Fruit fly (Drosophila melanogaster) whole organism, prepupa: ENCODE measurements around the gene CG12446.
A peak's percentile ranks its signal among the peaks of the same experiment; 100 is the strongest.

Experiments
- CG10669 ChIP-seq: fragments of 200-800 bp; sonication (Bioruptor generic); optimal IDR thresholded peaks from 3 replicates; lab custom pipeline; 2018; ENCODE audit warnings: missing biosample characterization, mild to moderate bottlenecking, missing genetic modification characterization, moderate library complexity
- CG11762 ChIP-seq: fragments of 200-800 bp; sonication (Bioruptor generic); optimal IDR thresholded peaks from 3 replicates; lab custom pipeline; 2016; ENCODE audit warnings: missing biosample characterization, missing genetic modification characterization; ENCODE audit not compliant: insufficient read depth
- CG15336 ChIP-seq: fragments of 200-800 bp; sonication (Bioruptor generic); IDR thresholded peaks from 2 replicates; pipeline ENCODE4 v1.3.6; 2022; ENCODE audit warnings: missing biosample characterization, missing genetic modification characterization
- CG1621 ChIP-seq: fragments of 200-800 bp; sonication (Bioruptor generic); optimal IDR thresholded peaks from 3 replicates; lab custom pipeline; 2018; ENCODE audit warnings: missing biosample characterization, mild to moderate bottlenecking, missing genetic modification characterization
- CG3032 ChIP-seq: fragments of 200-800 bp; optimal IDR thresholded peaks from 2 replicates; lab custom pipeline; 2019; ENCODE audit warnings: missing biosample characterization, mild to moderate bottlenecking, missing genetic modification characterization, moderate library complexity
- CG31627 ChIP-seq: fragments of 200-800 bp; sonication (Bioruptor generic); optimal IDR thresholded peaks from 3 replicates; lab custom pipeline; 2016; ENCODE audit warnings: missing biosample characterization, missing genetic modification characterization
- CG32006 ChIP-seq: fragments of 200-800 bp; sonication (Bioruptor generic); optimal IDR thresholded peaks from 3 replicates; lab custom pipeline; 2017; ENCODE audit warnings: missing biosample characterization, mild to moderate bottlenecking, missing genetic modification characterization
- CG4318 ChIP-seq: fragments of 200-800 bp; sonication (Bioruptor generic); optimal IDR thresholded peaks from 3 replicates; lab custom pipeline; 2017; ENCODE audit warnings: missing biosample characterization, mild to moderate bottlenecking, missing genetic modification characterization
- CG6163 ChIP-seq: fragments of 200-800 bp; sonication (Bioruptor generic); IDR thresholded peaks from 3 replicates; pipeline ENCODE4 v1.3.6; 2022; ENCODE audit warnings: missing biosample characterization, missing genetic modification characterization
- CG6792 ChIP-seq: fragments of 200-800 bp; sonication (Bioruptor generic); optimal IDR thresholded peaks from 3 replicates; lab custom pipeline; 2016; ENCODE audit warnings: missing biosample characterization, missing genetic modification characterization
- CG6854 ChIP-seq: fragments of 200-800 bp; sonication (Bioruptor generic); optimal IDR thresholded peaks from 2 replicates; lab custom pipeline; 2017; ENCODE audit warnings: missing biosample characterization, mild to moderate bottlenecking, missing genetic modification characterization
- CG7368 ChIP-seq: fragments of 200-800 bp; sonication (Bioruptor generic); optimal IDR thresholded peaks from 3 replicates; lab custom pipeline; 2016; ENCODE audit warnings: missing biosample characterization, missing genetic modification characterization
- CG8119 ChIP-seq: fragments of 200-800 bp; sonication (Bioruptor generic); IDR thresholded peaks from 3 replicates; pipeline ENCODE4 v1.3.6; 2022; ENCODE audit warnings: missing biosample characterization, missing genetic modification characterization
- Eip75B ChIP-seq: fragments of 200-800 bp; sonication (Bioruptor generic); optimal IDR thresholded peaks from 3 replicates; lab custom pipeline; 2016; ENCODE audit warnings: missing biosample characterization, missing genetic modification characterization
- Eip93F ChIP-seq: fragments of 200-800 bp; sonication (Bioruptor generic); optimal IDR thresholded peaks from 2 replicates; lab custom pipeline; 2016; ENCODE audit warnings: missing biosample characterization, mild to moderate bottlenecking, missing genetic modification characterization
- Ets96B ChIP-seq: fragments of 200-800 bp; optimal IDR thresholded peaks from 2 replicates; lab custom pipeline; 2019; ENCODE audit warnings: missing biosample characterization, mild to moderate bottlenecking, missing genetic modification characterization, moderate library complexity
- Gug ChIP-seq: fragments of 200-800 bp; sonication (Bioruptor generic); IDR thresholded peaks from 2 replicates; pipeline ENCODE4 v1.3.6; 2022; ENCODE audit warnings: missing biosample characterization, missing genetic modification characterization
- Hr38 ChIP-seq: sonication (Bioruptor generic); optimal IDR thresholded peaks from 2 replicates; lab custom pipeline; 2016; ENCODE audit warnings: missing biosample characterization, missing genetic modification characterization
- Lpt ChIP-seq: fragments of 200-800 bp; sonication (Bioruptor generic); optimal IDR thresholded peaks from 3 replicates; lab custom pipeline; 2016; ENCODE audit warnings: missing biosample characterization, missing genetic modification characterization
- Met ChIP-seq: fragments of 200-800 bp; sonication (Bioruptor generic); optimal IDR thresholded peaks from 3 replicates; lab custom pipeline; 2016; ENCODE audit warnings: missing biosample characterization, missing genetic modification characterization
- OdsH ChIP-seq: fragments of 200-800 bp; sonication (Bioruptor generic); optimal IDR thresholded peaks from 3 replicates; lab custom pipeline; 2016; ENCODE audit warnings: missing biosample characterization, missing genetic modification characterization
- Sox102F ChIP-seq: fragments of 200-800 bp; sonication (Bioruptor generic); optimal IDR thresholded peaks from 2 replicates; lab custom pipeline; 2016; ENCODE audit warnings: missing biosample characterization, mild to moderate bottlenecking, missing genetic modification characterization
- Sox15 ChIP-seq: fragments of 200-800 bp; sonication (Bioruptor generic); optimal IDR thresholded peaks from 3 replicates; lab custom pipeline; 2016; ENCODE audit warnings: missing biosample characterization, missing genetic modification characterization
- achi ChIP-seq: fragments of 200-800 bp; sonication (Bioruptor generic); optimal IDR thresholded peaks from 3 replicates; lab custom pipeline; 2016; ENCODE audit warnings: missing biosample characterization, missing genetic modification characterization
- acj6 ChIP-seq: fragments of 200-800 bp; sonication (Bioruptor generic); optimal IDR thresholded peaks from 3 replicates; lab custom pipeline; 2016; ENCODE audit warnings: missing biosample characterization, missing genetic modification characterization
- cyc ChIP-seq: fragments of 200-800 bp; sonication (Bioruptor generic); optimal IDR thresholded peaks from 3 replicates; lab custom pipeline; 2016; ENCODE audit warnings: missing biosample characterization, missing genetic modification characterization
- dac ChIP-seq: fragments of 200-800 bp; sonication (Bioruptor generic); optimal IDR thresholded peaks from 2 replicates; lab custom pipeline; 2017; ENCODE audit warnings: missing biosample characterization, mild to moderate bottlenecking, missing genetic modification characterization
- dsx ChIP-seq: fragments of 200-800 bp; optimal IDR thresholded peaks from 3 replicates; lab custom pipeline; 2019; ENCODE audit warnings: missing biosample characterization, mild to moderate bottlenecking, missing genetic modification characterization, moderate library complexity; ENCODE audit not compliant: poor library complexity, severe bottlenecking
- fd59A ChIP-seq: fragments of 200-800 bp; sonication (Bioruptor generic); optimal IDR thresholded peaks from 2 replicates; lab custom pipeline; 2017; ENCODE audit warnings: missing biosample characterization, mild to moderate bottlenecking, missing genetic modification characterization, missing genetic modification reagents
- fkh ChIP-seq: fragments of 200-800 bp; sonication (Bioruptor generic); optimal IDR thresholded peaks from 3 replicates; lab custom pipeline; 2017; ENCODE audit warnings: missing biosample characterization, mild to moderate bottlenecking, missing genetic modification characterization, moderate library complexity
- pdm3 ChIP-seq: fragments of 200-800 bp; sonication (Bioruptor generic); optimal IDR thresholded peaks from 3 replicates; lab custom pipeline; 2016; ENCODE audit warnings: missing biosample characterization, missing genetic modification characterization
- spab ChIP-seq: fragments of 200-800 bp; sonication (Bioruptor generic); optimal IDR thresholded peaks from 2 replicates; lab custom pipeline; 2017; ENCODE audit warnings: missing biosample characterization, mild to moderate bottlenecking, missing genetic modification characterization, missing genetic modification reagents
- svp ChIP-seq: fragments of 200-800 bp; sonication (Bioruptor generic); peaks from one replicate; lab custom pipeline; 2016; ENCODE audit warnings: missing biosample characterization, missing genetic modification characterization
- topi ChIP-seq: fragments of 200-800 bp; sonication (Bioruptor generic); optimal IDR thresholded peaks from 3 replicates; lab custom pipeline; 2016; ENCODE audit warnings: missing biosample characterization, missing genetic modification characterization
- vri ChIP-seq: fragments of 200-800 bp; sonication (Bioruptor generic); optimal IDR thresholded peaks from 3 replicates; lab custom pipeline; 2016; ENCODE audit warnings: missing biosample characterization, mild to moderate bottlenecking, missing genetic modification characterization

The CG12446 gene

dm6 chrX:22833534-22833933, 21.8 kb upstream of the CG12446 start (continued):
- peak; percentile 78 for TF ChIP-seq CG1621 (tag; lab: Kevin White, UChicago)
- peak; percentile 83 for TF ChIP-seq OdsH (GFP tag; lab: Kevin White, UChicago)
- peak; percentile 88 for TF ChIP-seq pdm3
- peak; percentile 53 for TF ChIP-seq spab (GFP tag; lab: Kevin White, UChicago)
- peak; percentile 76 for TF ChIP-seq CG6792 (GFP tag; lab: Kevin White, UChicago)
- TF ChIP-seq dac (GFP tag; lab: Kevin White, UChicago) = peak; percentile 84
- peak; percentile 54 for TF ChIP-seq Met
- peak; percentile 82 for TF ChIP-seq achi (GFP tag; lab: Kevin White, UChicago)
- peak; percentile 88 for TF ChIP-seq CG6163 (GFP tag; lab: Robert Waterston, UW)
- TF ChIP-seq topi (GFP tag; lab: Kevin White, UChicago) = peak; percentile 70
- TF ChIP-seq CG7368 (GFP tag; lab: Kevin White, UChicago) = peak; percentile 76
- TF ChIP-seq CG15336 = peak; percentile 91
- peak; percentile 84 for TF ChIP-seq Lpt
- TF ChIP-seq CG11762 (GFP tag; lab: Kevin White, UChicago) = peak; percentile 64
- TF ChIP-seq acj6 = peak; percentile 80
- TF ChIP-seq Eip93F (GFP tag; lab: Kevin White, UChicago) = no peak
- TF ChIP-seq Gug (GFP tag; lab: Robert Waterston, UW) = peak; percentile 91
- peak; percentile 25 for TF ChIP-seq vri (GFP tag; lab: Kevin White, UChicago)
- TF ChIP-seq Hr38 (GFP tag; lab: Kevin White, UChicago) = no peak
- TF ChIP-seq Sox15 (GFP tag; lab: Kevin White, UChicago) = peak; percentile 53
- TF ChIP-seq CG32006 (GFP tag; lab: Kevin White, UChicago) = peak; percentile 93
- peak; percentile 77 for TF ChIP-seq fd59A
- peak; percentile 63 for TF ChIP-seq CG10669 (GFP tag; lab: Kevin White, UChicago)
- peak; percentile 69 for TF ChIP-seq cyc (GFP tag; lab: Kevin White, UChicago)
- TF ChIP-seq CG8119 (GFP tag; lab: Robert Waterston, UW) = peak; percentile 92
- peak; percentile 76 for TF ChIP-seq CG3032 (tag; lab: Kevin White, UChicago)

- TF ChIP-seq Eip75B (GFP tag; lab: Kevin White, UChicago) = no peak
- no peak for TF ChIP-seq vri (GFP tag; lab: Kevin White, UChicago)
Measured at dm6 chrX:22832099-22832498, 20.4 kb upstream of the CG12446 start, which contains the start of gene CG42346. CG42346 (plus strand) TSS chrX:22832399.

- TF ChIP-seq dsx (GFP tag; lab: Kevin White, UChicago) = no peak
- peak; percentile 14 for TF ChIP-seq svp
- TF ChIP-seq Sox15 (GFP tag; lab: Kevin White, UChicago) = no peak
- no peak for TF ChIP-seq CG31627 (GFP tag; lab: Kevin White, UChicago)
- TF ChIP-seq Sox102F (GFP tag; lab: Kevin White, UChicago) = no peak
- no peak for TF ChIP-seq CG6854
Measured at dm6 chrX:22830509-22830908, 18.8 kb upstream of the CG12446 start.

dm6 chrX:22824669-22825068, 12.9 kb upstream of the CG12446 start:
- TF ChIP-seq fkh = no peak
- TF ChIP-seq svp = peak; percentile 94
- 0 out of 3 replicates have a peak, but pooled peaks have one; percentile 14 for TF ChIP-seq CG6163 (GFP tag; lab: Robert Waterston, UW)

- TF ChIP-seq CG6792 (GFP tag; lab: Kevin White, UChicago) = no peak
- peak; percentile 75 for TF ChIP-seq svp
- no peak for TF ChIP-seq Ets96B
- TF ChIP-seq CG4318 (GFP tag; lab: Kevin White, UChicago) = no peak
- TF ChIP-seq CG1621 (tag; lab: Kevin White, UChicago) = no peak
Measured at dm6 chrX:22796073-22796472, 15.7 kb downstream of the CG12446 start.
